Worm (Caenorhabditis elegans) whole organism, young adult: ENCODE data around the gene R04E5.9.

ENCODE experiments used
- B0035.1 ChIP-seq: sonication (generic microtip); optimal IDR thresholded peaks from 2 replicates; lab custom pipeline; 2016; ENCODE audit warnings: missing genetic modification characterization, mild to moderate bottlenecking, missing compliant biosample characterization, missing genotype, missing genetic modification reagents
- B0261.1 ChIP-seq: sonication (generic microtip); optimal IDR thresholded peaks from 2 replicates; lab custom pipeline; 2016; ENCODE audit warnings: mild to moderate bottlenecking, missing genetic modification characterization, moderate library complexity, missing compliant biosample characterization
- D2030.7 ChIP-seq: fragments of 200-800 bp; sonication (Bioruptor generic); IDR thresholded peaks from 2 replicates; pipeline ENCODE4 v1.3.6; 2022; ENCODE audit warnings: missing genetic modification reagents, missing genetic modification characterization, missing compliant biosample characterization
- F10E7.11 ChIP-seq: sonication (generic microtip); optimal IDR thresholded peaks from 2 replicates; lab custom pipeline; 2017; ENCODE audit warnings: mild to moderate bottlenecking, missing genetic modification characterization, moderate library complexity, missing compliant biosample characterization
- F22D6.2 ChIP-seq: sonication (generic microtip); optimal IDR thresholded peaks from 2 replicates; lab custom pipeline; 2016; ENCODE audit warnings: mild to moderate bottlenecking, missing genetic modification characterization, missing compliant biosample characterization
- F33H1.4 ChIP-seq: fragments of 200-800 bp; sonication (Bioruptor generic); IDR thresholded peaks from 2 replicates; pipeline ENCODE4 v1.3.6; 2022; ENCODE audit warnings: missing genetic modification reagents, missing genetic modification characterization, missing compliant biosample characterization
- F37B4.10 ChIP-seq: fragments of 200-800 bp; sonication (Bioruptor generic); IDR thresholded peaks from 2 replicates; pipeline ENCODE4 v1.3.6; 2022; ENCODE audit warnings: missing genetic modification characterization, missing compliant biosample characterization
- F57A8.1 ChIP-seq: fragments of 200-800 bp; sonication (Bioruptor generic); optimal IDR thresholded peaks from 2 replicates; lab custom pipeline; 2018; ENCODE audit warnings: mild to moderate bottlenecking, missing genetic modification characterization, moderate library complexity, missing compliant biosample characterization
- Y67H2A.10 ChIP-seq: fragments of 200-800 bp; sonication (Bioruptor generic); conservative IDR thresholded peaks from 2 replicates; pipeline ENCODE4 v1.3.6; 2022; ENCODE audit warnings: missing genetic modification reagents, missing genetic modification characterization, missing compliant biosample characterization
- Y79H2A.3 ChIP-seq: fragments of 200-800 bp; sonication (Bioruptor generic); conservative IDR thresholded peaks from 2 replicates; pipeline ENCODE4 v1.3.6; 2022; ENCODE audit warnings: missing genetic modification reagents, missing genetic modification characterization, missing compliant biosample characterization
- ama-1 ChIP-seq, 3 experiments: fragments of 150-350 bp in 1 of 3; sonication (generic microtip) in 2 of 3; optimal IDR thresholded peaks; 2 replicates each; lab custom pipeline; 2014 to 2018; ENCODE audit warnings: missing biosample characterization in 2 of 3, missing genetic modification characterization in 2 of 3, missing genetic modification reagents in 2 of 3
- attf-6 ChIP-seq: fragments of 200-800 bp; sonication (Bioruptor generic); IDR thresholded peaks from 2 replicates; pipeline ENCODE4 v1.3.6; 2022; ENCODE audit warnings: missing genetic modification reagents, missing genetic modification characterization, missing compliant biosample characterization
- bed-1 ChIP-seq: fragments of 200-800 bp; sonication (Bioruptor generic); IDR thresholded peaks from 2 replicates; pipeline ENCODE4 v1.3.6; 2022; ENCODE audit warnings: missing genetic modification reagents, missing genetic modification characterization, missing compliant biosample characterization
- cebp-1 ChIP-seq, 2 experiments: fragments of 200-800 bp in 1 of 2; sonication (Bioruptor generic) in 1 of 2; sonication (generic microtip) in 1 of 2; IDR thresholded peaks in 1 of 2; optimal IDR thresholded peaks in 1 of 2; 2 replicates each; pipeline versions ENCODE4 v1.3.6 to Lab custom; 2017 to 2022; ENCODE audit warnings: missing compliant biosample characterization in 2 of 2, missing genetic modification characterization in 2 of 2, mild to moderate bottlenecking in 1 of 2, missing genetic modification reagents in 1 of 2, moderate library complexity in 1 of 2
- ceh-100 ChIP-seq: fragments of 200-800 bp; sonication (Bioruptor generic); IDR thresholded peaks from 2 replicates; pipeline ENCODE4 v1.3.6; 2022; ENCODE audit warnings: missing genetic modification reagents, missing genetic modification characterization, missing compliant biosample characterization
- ceh-79 ChIP-seq: sonication (generic microtip); optimal IDR thresholded peaks from 2 replicates; lab custom pipeline; 2017; ENCODE audit warnings: mild to moderate bottlenecking, missing genetic modification characterization, missing compliant biosample characterization
- ceh-91 ChIP-seq: fragments of 200-800 bp; sonication (Bioruptor generic); IDR thresholded peaks from 2 replicates; pipeline ENCODE4 v1.3.6; 2022; ENCODE audit warnings: missing genetic modification reagents, missing genetic modification characterization, missing compliant biosample characterization
- dox-1 ChIP-seq: fragments of 200-800 bp; sonication (Bioruptor generic); IDR thresholded peaks from 2 replicates; pipeline ENCODE4 v1.3.6; 2022; ENCODE audit warnings: missing genetic modification reagents, missing genetic modification characterization, missing compliant biosample characterization
- dpff-1 ChIP-seq: sonication (generic microtip); optimal IDR thresholded peaks from 2 replicates; lab custom pipeline; 2017; ENCODE audit warnings: mild to moderate bottlenecking, missing genetic modification characterization, missing compliant biosample characterization
- efl-1 ChIP-seq: fragments of 150-350 bp; optimal IDR thresholded peaks from 2 replicates; lab custom pipeline; 2014; ENCODE audit warnings: missing biosample characterization, missing genetic modification reagents, missing genetic modification characterization
- egrh-3 ChIP-seq: fragments of 200-800 bp; sonication (Bioruptor generic); IDR thresholded peaks from 2 replicates; pipeline ENCODE4 v1.3.6; 2022; ENCODE audit warnings: missing genetic modification reagents, missing genetic modification characterization, missing compliant biosample characterization
- him-1 ChIP-seq: sonication (generic microtip); optimal IDR thresholded peaks from 2 replicates; lab custom pipeline; 2016; ENCODE audit warnings: missing genotype, missing genetic modification reagents, missing genetic modification characterization, missing compliant biosample characterization
- hlh-26 ChIP-seq: fragments of 200-800 bp; sonication (Bioruptor generic); conservative IDR thresholded peaks from 2 replicates; pipeline ENCODE4 v1.3.6; 2022; ENCODE audit warnings: missing genetic modification reagents, missing genetic modification characterization, missing compliant biosample characterization
- hmg-20 ChIP-seq: fragments of 200-800 bp; sonication (Bioruptor generic); IDR thresholded peaks from 2 replicates; pipeline ENCODE4 v1.3.6; 2022; ENCODE audit warnings: missing genetic modification reagents, missing genetic modification characterization, missing compliant biosample characterization
- hrde-1 ChIP-seq: sonication (generic microtip); optimal IDR thresholded peaks from 2 replicates; lab custom pipeline; 2016; ENCODE audit warnings: missing genetic modification characterization, mild to moderate bottlenecking, missing compliant biosample characterization, moderate library complexity, missing genotype, missing genetic modification reagents, borderline replicate concordance
- lin-35 ChIP-seq, 3 experiments: fragments of 150-350 bp in 2 of 3; sonication (generic microtip) in 1 of 3; optimal IDR thresholded peaks; 2 replicates each; lab custom pipeline; 2014 to 2018; ENCODE audit warnings: missing biosample characterization in 3 of 3, missing genetic modification characterization in 3 of 3, missing genetic modification reagents in 3 of 3
- lin-54 ChIP-seq: fragments of 200-800 bp; sonication (Bioruptor generic); optimal IDR thresholded peaks from 2 replicates; lab custom pipeline; 2018; ENCODE audit warnings: mild to moderate bottlenecking, missing genetic modification characterization, missing compliant biosample characterization
- lir-1 ChIP-seq: fragments of 200-800 bp; sonication (Bioruptor generic); conservative IDR thresholded peaks from 2 replicates; pipeline ENCODE4 v1.3.6; 2022; ENCODE audit warnings: missing genetic modification reagents, missing genetic modification characterization, missing compliant biosample characterization
- lsl-1 ChIP-seq: fragments of 200-800 bp; sonication (Bioruptor generic); optimal IDR thresholded peaks from 2 replicates; lab custom pipeline; 2018; ENCODE audit warnings: mild to moderate bottlenecking, missing genetic modification characterization, moderate library complexity, missing compliant biosample characterization
- madf-10 ChIP-seq: sonication (generic microtip); optimal IDR thresholded peaks from 2 replicates; lab custom pipeline; 2016; ENCODE audit warnings: mild to moderate bottlenecking, missing genetic modification characterization, missing compliant biosample characterization
- nfya-1 ChIP-seq: sonication (generic microtip); optimal IDR thresholded peaks from 2 replicates; lab custom pipeline; 2017; ENCODE audit warnings: antibody characterized with exemption, missing compliant biosample characterization, missing genetic modification characterization, borderline replicate concordance; ENCODE audit not compliant: insufficient read depth
- nhr-120 ChIP-seq: fragments of 200-800 bp; sonication (Bioruptor generic); IDR thresholded peaks from 2 replicates; pipeline ENCODE4 v1.3.6; 2022; ENCODE audit warnings: missing genetic modification characterization, missing compliant biosample characterization
- nhr-27 ChIP-seq: fragments of 200-800 bp; sonication (Bioruptor generic); optimal IDR thresholded peaks from 2 replicates; lab custom pipeline; 2018; ENCODE audit warnings: mild to moderate bottlenecking, missing genetic modification characterization, moderate library complexity, missing compliant biosample characterization
- nhr-90 ChIP-seq: sonication (generic microtip); optimal IDR thresholded peaks from 2 replicates; lab custom pipeline; 2016; ENCODE audit warnings: missing genotype, mild to moderate bottlenecking, missing genetic modification characterization, missing compliant biosample characterization
- sdz-38 ChIP-seq: sonication (generic microtip); optimal IDR thresholded peaks from 2 replicates; lab custom pipeline; 2016; ENCODE audit warnings: missing genotype, missing genetic modification characterization, missing compliant biosample characterization
- sea-2 ChIP-seq: fragments of 200-800 bp; sonication (Bioruptor generic); IDR thresholded peaks from 2 replicates; pipeline ENCODE4 v1.3.6; 2022; ENCODE audit warnings: missing genetic modification characterization, missing compliant biosample characterization
- snpc-4 ChIP-seq, 5 experiments: fragments of 150-350 bp in 1 of 5; sonication (generic microtip) in 4 of 5; optimal IDR thresholded peaks; 2 replicates each; lab custom pipeline; 2014 to 2018; ENCODE audit warnings: missing genetic modification characterization in 5 of 5, missing biosample characterization in 3 of 5, antibody characterized with exemption in 2 of 5, mild to moderate bottlenecking in 2 of 5, missing compliant biosample characterization in 2 of 5, missing genotype in 2 of 5, moderate library complexity in 2 of 5, missing genetic modification reagents in 1 of 5
- sptf-2 ChIP-seq: fragments of 200-800 bp; sonication (Bioruptor generic); optimal IDR thresholded peaks from 2 replicates; lab custom pipeline; 2018; ENCODE audit warnings: mild to moderate bottlenecking, missing genetic modification characterization, missing compliant biosample characterization
- tbx-9 ChIP-seq: sonication (generic microtip); optimal IDR thresholded peaks from 2 replicates; lab custom pipeline; 2016; ENCODE audit warnings: borderline replicate concordance, missing genetic modification characterization, inconsistent platforms, missing compliant biosample characterization
- unc-130 ChIP-seq: sonication (generic microtip); optimal IDR thresholded peaks from 2 replicates; lab custom pipeline; 2016; ENCODE audit warnings: missing genetic modification reagents, missing genetic modification characterization, missing compliant biosample characterization
- zfh-2 ChIP-seq: fragments of 200-800 bp; sonication (Bioruptor generic); conservative IDR thresholded peaks from 2 replicates; pipeline ENCODE4 v1.3.6; 2022; ENCODE audit warnings: missing genetic modification reagents, missing genetic modification characterization, missing compliant biosample characterization
- zim-3 ChIP-seq: sonication (generic microtip); optimal IDR thresholded peaks from 2 replicates; lab custom pipeline; 2017; ENCODE audit warnings: mild to moderate bottlenecking, missing genetic modification characterization, moderate library complexity, missing compliant biosample characterization
- ztf-18 ChIP-seq: sonication (generic microtip); optimal IDR thresholded peaks from 2 replicates; lab custom pipeline; 2016; ENCODE audit warnings: missing genotype, mild to moderate bottlenecking, missing genetic modification characterization, missing compliant biosample characterization

The R04E5.9 gene

ce11 chrX:8838176-8838575 lies 27.2 kb upstream of the R04E5.9 start (continued):
- TF ChIP-seq ztf-18 (tag; lab: Kevin White, UChicago) (peak; percentile 55), sdz-38 (tag; lab: Kevin White, UChicago) (no peak), lsl-1 (GFP tag; lab: Kevin White, UChicago) (no peak), him-1 (tag; lab: Kevin White, UChicago) (peak; percentile 45), snpc-4 (GFP tag; optimal IDR thresholded peaks at IDR 0.05; lab: Kevin White, UChicago) (peak; percentile 21), snpc-4 (tag; optimal IDR thresholded peaks at IDR 0.05; lab: Kevin White, UChicago) (peak in 2 of 4 experiments; percentile 42 to 64), bed-1 (GFP tag; lab: Robert Waterston, UW) (0 out of 2 replicates have a peak, but pooled peaks have one; percentile 49), B0261.1 (tag; lab: Kevin White, UChicago) (peak; percentile 70), dox-1 (0 out of 2 replicates have a peak, but pooled peaks have one; percentile 47), dpff-1 (no peak), B0035.1 (tag; lab: Kevin White, UChicago) (no peak), ama-1 (optimal IDR thresholded peaks at IDR 0.05; lab: Kevin White, UChicago) (no peak), ama-1 (GFP tag; optimal IDR thresholded peaks at IDR 0.05; lab: Kevin White, UChicago) (peak; percentile 27 to 55), cebp-1 (GFP tag; IDR thresholded peaks at IDR 0.05; lab: Robert Waterston, UW) (no peak), cebp-1 (tag; optimal IDR thresholded peaks at IDR 0.05; lab: Kevin White, UChicago) (peak; percentile 20)

ce11 chrX:8835887-8836348 lies 25.0 kb upstream of the R04E5.9 start, which contains the start of gene C28G1.2:
TSS of gene C28G1.2 (plus strand) at chrX:8836016.
- TF ChIP-seq hmg-20 (GFP tag; lab: Robert Waterston, UW): peak; percentile 89
- no peak for TF ChIP-seq dpff-1
- no peak; the same call in none of the 2 replicates for TF ChIP-seq zfh-2 (GFP tag; lab: Robert Waterston, UW)
- no peak for TF ChIP-seq tbx-9 (tag; lab: Kevin White, UChicago)
- peak; percentile 85 for TF ChIP-seq hrde-1 (tag; lab: Kevin White, UChicago)
- TF ChIP-seq Y79H2A.3: peak; percentile 52; the same call in 1 of the 2 replicates
- no peak for TF ChIP-seq ceh-91
- TF ChIP-seq nhr-27 (tag; lab: Kevin White, UChicago): peak; percentile 80
- TF ChIP-seq madf-10 (tag; lab: Kevin White, UChicago): peak; percentile 88
- TF ChIP-seq nfya-1: no peak
- TF ChIP-seq zim-3 (tag; lab: Kevin White, UChicago): peak; percentile 88
- peak; percentile 80 for TF ChIP-seq lir-1 (GFP tag; lab: Robert Waterston, UW)
- peak; percentile 88 for TF ChIP-seq F57A8.1 (GFP tag; lab: Kevin White, UChicago)
- TF ChIP-seq F37B4.10: 0 out of 2 replicates have a peak, but pooled peaks have one; percentile 46
- peak; percentile 87 for TF ChIP-seq sptf-2 (GFP tag; lab: Kevin White, UChicago)
- TF ChIP-seq ceh-100 (GFP tag; lab: Robert Waterston, UW): peak; percentile 51; the same call in 1 of the 2 replicates
- peak; percentile 25 for TF ChIP-seq efl-1 (GFP tag; lab: Kevin White, UChicago)
- no peak for TF ChIP-seq sea-2
- TF ChIP-seq hlh-26 (GFP tag; lab: Robert Waterston, UW): 0 out of 2 replicates have a peak, but pooled peaks have one; percentile 54
- TF ChIP-seq ceh-79 (tag; lab: Kevin White, UChicago): peak; percentile 79
- peak; percentile 93 for TF ChIP-seq dox-1
- peak; percentile 72; the same call in 1 of the 2 replicates for TF ChIP-seq Y67H2A.10 (GFP tag; lab: Robert Waterston, UW)
- no peak for TF ChIP-seq F33H1.4
- TF ChIP-seq cebp-1 (GFP tag; IDR thresholded peaks at IDR 0.05; lab: Robert Waterston, UW): peak; percentile 70; the same call in 1 of the 2 replicates
- peak; percentile 92 for TF ChIP-seq cebp-1 (tag; optimal IDR thresholded peaks at IDR 0.05; lab: Kevin White, UChicago)
- peak; percentile 68 for TF ChIP-seq lin-54 (GFP tag; lab: Kevin White, UChicago)
- peak; percentile 84 for TF ChIP-seq D2030.7 (GFP tag; lab: Robert Waterston, UW)
- no peak for TF ChIP-seq attf-6 (GFP tag; lab: Robert Waterston, UW)
- peak; percentile 64 for TF ChIP-seq F22D6.2 (tag; lab: Kevin White, UChicago)
- TF ChIP-seq lin-35 (GFP tag; optimal IDR thresholded peaks at IDR 0.05; lab: Kevin White, UChicago): peak in 2 of 3 experiments; percentile 59 to 83
- peak; percentile 84 for TF ChIP-seq F10E7.11 (tag; lab: Kevin White, UChicago)
- no peak for TF ChIP-seq nhr-120 (GFP tag; lab: Robert Waterston, UW)
- TF ChIP-seq nhr-90: peak; percentile 88
- TF ChIP-seq egrh-3: peak; percentile 63; the same call in 1 of the 2 replicates
- TF ChIP-seq unc-130: peak; percentile 88
